Fruit fly (Drosophila melanogaster) whole organism, embryonic: ENCODE data around the gene mAChR-B.

Source experiments
- Adf1 ChIP-seq: fragments of 200-800 bp; sonication (Bioruptor generic); IDR thresholded peaks from 2 replicates; pipeline ENCODE4 v1.3.6; 2022; ENCODE audit warnings: missing biosample characterization, missing genetic modification characterization
- Atf3 ChIP-seq: fragments of 200-800 bp; sonication (Bioruptor generic); optimal IDR thresholded peaks from 3 replicates; lab custom pipeline; 2016; ENCODE audit warnings: missing biosample characterization, missing genetic modification characterization
- Atf6 ChIP-seq: fragments of 200-800 bp; sonication (Bioruptor generic); IDR thresholded peaks from 2 replicates; pipeline ENCODE4 v1.3.6; 2022; ENCODE audit warnings: missing biosample characterization, missing genetic modification characterization
- BEAF-32 ChIP-seq: fragments of 200-800 bp; sonication (Bioruptor generic); optimal IDR thresholded peaks from 3 replicates; lab custom pipeline; 2017; ENCODE audit warnings: missing biosample characterization, missing genetic modification characterization, mild to moderate bottlenecking, moderate library complexity, missing genetic modification reagents
- CG10209 ChIP-seq: fragments of 200-800 bp; sonication (Bioruptor generic); optimal IDR thresholded peaks from 3 replicates; lab custom pipeline; 2017; ENCODE audit warnings: missing biosample characterization, mild to moderate bottlenecking, missing genetic modification characterization, missing genetic modification reagents
- CG10431 ChIP-seq: fragments of 200-800 bp; sonication (Bioruptor generic); optimal IDR thresholded peaks from 3 replicates; lab custom pipeline; 2018; ENCODE audit warnings: missing biosample characterization, mild to moderate bottlenecking, missing genetic modification characterization
- CG10979 ChIP-seq: fragments of 200-800 bp; sonication (Bioruptor generic); optimal IDR thresholded peaks from 2 replicates; lab custom pipeline; 2018; ENCODE audit warnings: missing biosample characterization, mild to moderate bottlenecking, missing genetic modification characterization, moderate library complexity
- CG12299 ChIP-seq: fragments of 200-800 bp; sonication (Bioruptor generic); optimal IDR thresholded peaks from 2 replicates; lab custom pipeline; 2018; ENCODE audit warnings: missing biosample characterization, mild to moderate bottlenecking, missing genetic modification characterization
- CG12391 ChIP-seq: fragments of 200-800 bp; sonication (Bioruptor generic); optimal IDR thresholded peaks from 3 replicates; lab custom pipeline; 2018; ENCODE audit warnings: missing biosample characterization, mild to moderate bottlenecking, missing genetic modification characterization, moderate library complexity
- CG12744 ChIP-seq: fragments of 200-800 bp; sonication (Bioruptor generic); optimal IDR thresholded peaks from 2 replicates; lab custom pipeline; 2016; ENCODE audit warnings: missing biosample characterization, missing genetic modification characterization
- CG14014 ChIP-seq: fragments of 200-800 bp; sonication (Bioruptor generic); IDR thresholded peaks from 2 replicates; pipeline ENCODE4 v1.3.6; 2022; ENCODE audit warnings: missing biosample characterization, missing genetic modification characterization
- CG14710 ChIP-seq: fragments of 200-800 bp; sonication (Bioruptor generic); optimal IDR thresholded peaks from 3 replicates; lab custom pipeline; 2019; ENCODE audit warnings: missing biosample characterization, mild to moderate bottlenecking, missing genetic modification characterization, moderate library complexity
- CG17568 ChIP-seq: fragments of 200-800 bp; sonication (Bioruptor generic); optimal IDR thresholded peaks from 2 replicates; lab custom pipeline; 2018; ENCODE audit warnings: missing biosample characterization, mild to moderate bottlenecking, missing genetic modification characterization, moderate library complexity
- CG17612 ChIP-seq: fragments of 200-800 bp; sonication (Bioruptor generic); IDR thresholded peaks from 2 replicates; pipeline ENCODE4 v1.3.6; 2022; ENCODE audit warnings: missing biosample characterization, missing genetic modification characterization
- CG17912 ChIP-seq: fragments of 200-800 bp; sonication (Bioruptor generic); optimal IDR thresholded peaks from 2 replicates; lab custom pipeline; 2018; ENCODE audit warnings: missing biosample characterization, mild to moderate bottlenecking, missing genetic modification characterization
- CG18599 ChIP-seq: fragments of 200-800 bp; sonication (Bioruptor generic); optimal IDR thresholded peaks from 3 replicates; lab custom pipeline; 2017; ENCODE audit warnings: missing biosample characterization, missing genetic modification characterization, mild to moderate bottlenecking, moderate library complexity, missing genetic modification reagents
- CG31224 ChIP-seq: fragments of 200-800 bp; sonication (Bioruptor generic); IDR thresholded peaks from 2 replicates; pipeline ENCODE4 v1.3.6; 2022; ENCODE audit warnings: missing biosample characterization, missing genetic modification characterization
- CG3281 ChIP-seq: fragments of 200-800 bp; sonication (Bioruptor generic); optimal IDR thresholded peaks from 3 replicates; lab custom pipeline; 2017; ENCODE audit warnings: missing biosample characterization, mild to moderate bottlenecking, missing genetic modification characterization
- CG33213 ChIP-seq: fragments of 200-800 bp; sonication (Bioruptor generic); optimal IDR thresholded peaks from 3 replicates; lab custom pipeline; 2016; ENCODE audit warnings: missing biosample characterization, missing genetic modification characterization
- CG3995 ChIP-seq: fragments of 200-800 bp; sonication (Bioruptor generic); optimal IDR thresholded peaks from 3 replicates; lab custom pipeline; 2016; ENCODE audit warnings: missing biosample characterization, missing genetic modification characterization
- CG4854 ChIP-seq: fragments of 200-800 bp; sonication (Bioruptor generic); optimal IDR thresholded peaks from 2 replicates; lab custom pipeline; 2016; ENCODE audit warnings: missing biosample characterization, missing genetic modification characterization, inconsistent platforms
- CG6765 ChIP-seq: fragments of 200-800 bp; sonication (Bioruptor generic); optimal IDR thresholded peaks from 3 replicates; lab custom pipeline; 2017; ENCODE audit warnings: missing biosample characterization, mild to moderate bottlenecking, missing genetic modification characterization
- CG9437 ChIP-seq: fragments of 200-800 bp; sonication (Bioruptor generic); optimal IDR thresholded peaks from 2 replicates; lab custom pipeline; 2018; ENCODE audit warnings: missing biosample characterization, mild to moderate bottlenecking, missing genetic modification characterization
- Camta ChIP-seq: fragments of 200-800 bp; sonication (Bioruptor generic); optimal IDR thresholded peaks from 2 replicates; lab custom pipeline; 2016; ENCODE audit warnings: missing biosample characterization, missing genetic modification characterization
- D ChIP-seq, 2 experiments: fragments of 200-800 bp in 1 of 2; fragments of >200 bp in 1 of 2; sonication (Bioruptor generic) in 1 of 2; optimal IDR thresholded peaks; 2 replicates in 1 of 2; 3 replicates in 1 of 2; lab custom pipeline; 2017; ENCODE audit warnings: mild to moderate bottlenecking in 1 of 2, missing biosample characterization in 1 of 2, missing genetic modification characterization in 1 of 2, missing genetic modification reagents in 1 of 2
- Dfd ChIP-seq, 2 experiments: fragments of >200 bp; optimal IDR thresholded peaks; 2 replicates each; lab custom pipeline; 2017; ENCODE audit warnings: missing biosample characterization in 2 of 2, missing genetic modification characterization in 2 of 2
- Dip2 ChIP-seq: fragments of 200-800 bp; sonication (Bioruptor generic); IDR thresholded peaks from 2 replicates; pipeline ENCODE4 v1.3.6; 2022; ENCODE audit warnings: missing biosample characterization, missing genetic modification characterization
- Ets65A ChIP-seq: fragments of 200-800 bp; sonication (Bioruptor generic); peaks from one replicate; lab custom pipeline; 2016; ENCODE audit warnings: missing biosample characterization, missing genetic modification characterization
- Hey ChIP-seq: fragments of 200-800 bp; sonication (Bioruptor generic); optimal IDR thresholded peaks from 3 replicates; lab custom pipeline; 2018; ENCODE audit warnings: missing biosample characterization, mild to moderate bottlenecking, missing genetic modification characterization
- Lhr ChIP-seq: fragments of 200-800 bp; sonication (Bioruptor generic); optimal IDR thresholded peaks from 3 replicates; lab custom pipeline; 2017; ENCODE audit warnings: mild to moderate bottlenecking, missing biosample characterization, missing genetic modification reagents, missing genetic modification characterization
- Lpt ChIP-seq: fragments of >200 bp; optimal IDR thresholded peaks from 2 replicates; lab custom pipeline; 2018; ENCODE audit warnings: missing biosample characterization, missing genetic modification characterization
- MBD-R2 ChIP-seq: fragments of 200-800 bp; sonication (Bioruptor generic); IDR thresholded peaks from 2 replicates; pipeline ENCODE4 v1.3.6; 2022; ENCODE audit warnings: missing biosample characterization, missing genetic modification characterization
- Med ChIP-seq: fragments of 200-800 bp; sonication (Bioruptor generic); peaks from one replicate; lab custom pipeline; 2016; ENCODE audit warnings: missing biosample characterization, missing genetic modification characterization, mild to moderate bottlenecking, inconsistent platforms, moderate library complexity
- NC2β ChIP-seq: fragments of 200-800 bp; sonication (Bioruptor generic); optimal IDR thresholded peaks from 2 replicates; lab custom pipeline; 2016; ENCODE audit warnings: missing biosample characterization, missing genetic modification characterization
- Nf-YB ChIP-seq: fragments of 200-800 bp; sonication (Bioruptor generic); optimal IDR thresholded peaks from 3 replicates; lab custom pipeline; 2019; ENCODE audit warnings: missing biosample characterization, mild to moderate bottlenecking, missing genetic modification characterization, moderate library complexity
- Spps ChIP-seq: fragments of 200-800 bp; sonication (Bioruptor generic); optimal IDR thresholded peaks from 2 replicates; lab custom pipeline; 2018; ENCODE audit warnings: missing biosample characterization, mild to moderate bottlenecking, missing genetic modification characterization
- ara ChIP-seq: fragments of 200-800 bp; sonication (Bioruptor generic); IDR thresholded peaks from 2 replicates; pipeline ENCODE4 v1.3.6; 2022; ENCODE audit warnings: missing biosample characterization, missing genetic modification characterization
- crol ChIP-seq: fragments of 200-800 bp; sonication (Bioruptor generic); IDR thresholded peaks from 2 replicates; pipeline ENCODE4 v1.3.6; 2022; ENCODE audit warnings: missing biosample characterization, missing genetic modification characterization
- ewg ChIP-seq: fragments of 200-800 bp; sonication (Bioruptor generic); optimal IDR thresholded peaks from 3 replicates; lab custom pipeline; 2017; ENCODE audit warnings: mild to moderate bottlenecking, missing biosample characterization, missing genetic modification reagents, missing genetic modification characterization
- kay ChIP-seq: fragments of 200-800 bp; sonication (Bioruptor generic); optimal IDR thresholded peaks from 2 replicates; lab custom pipeline; 2016; ENCODE audit warnings: missing biosample characterization, missing genetic modification characterization
- lilli ChIP-seq: fragments of 200-800 bp; sonication (Bioruptor generic); optimal IDR thresholded peaks from 3 replicates; lab custom pipeline; 2016; ENCODE audit warnings: missing biosample characterization, missing genetic modification characterization
- lola ChIP-seq, 3 experiments: fragments of >200 bp in 2 of 3; fragments of 200-800 bp in 1 of 3; sonication (Bioruptor generic) in 1 of 3; optimal IDR thresholded peaks; 2 replicates each; lab custom pipeline; 2017 to 2019; ENCODE audit warnings: missing biosample characterization in 3 of 3, missing genetic modification characterization in 3 of 3, mild to moderate bottlenecking in 1 of 3, moderate library complexity in 1 of 3
- oc ChIP-seq: fragments of 200-800 bp; sonication (Bioruptor generic); optimal IDR thresholded peaks from 2 replicates; lab custom pipeline; 2018; ENCODE audit warnings: missing biosample characterization, mild to moderate bottlenecking, missing genetic modification characterization, moderate library complexity
- prd ChIP-seq, 3 experiments: fragments of >200 bp in 2 of 3; fragments of 200-800 bp in 1 of 3; sonication (Bioruptor generic) in 1 of 3; optimal IDR thresholded peaks in 2 of 3; IDR thresholded peaks in 1 of 3; 2 replicates in 2 of 3; 3 replicates in 1 of 3; pipeline versions ENCODE4 v1.3.6 to Lab custom; 2017 to 2022; ENCODE audit warnings: missing biosample characterization in 1 of 3, missing genetic modification characterization in 1 of 3
- seq ChIP-seq: fragments of 200-800 bp; sonication (Bioruptor generic); IDR thresholded peaks from 2 replicates; pipeline ENCODE4 v1.3.6; 2022; ENCODE audit warnings: missing biosample characterization, missing genetic modification characterization
- vnd ChIP-seq: fragments of 200-800 bp; sonication (Bioruptor generic); IDR thresholded peaks from 3 replicates; pipeline ENCODE4 v1.3.6; 2022; ENCODE audit warnings: missing biosample characterization, missing genetic modification characterization; ENCODE audit not compliant: partially characterized antibody

mAChR-B gene

DNA sequence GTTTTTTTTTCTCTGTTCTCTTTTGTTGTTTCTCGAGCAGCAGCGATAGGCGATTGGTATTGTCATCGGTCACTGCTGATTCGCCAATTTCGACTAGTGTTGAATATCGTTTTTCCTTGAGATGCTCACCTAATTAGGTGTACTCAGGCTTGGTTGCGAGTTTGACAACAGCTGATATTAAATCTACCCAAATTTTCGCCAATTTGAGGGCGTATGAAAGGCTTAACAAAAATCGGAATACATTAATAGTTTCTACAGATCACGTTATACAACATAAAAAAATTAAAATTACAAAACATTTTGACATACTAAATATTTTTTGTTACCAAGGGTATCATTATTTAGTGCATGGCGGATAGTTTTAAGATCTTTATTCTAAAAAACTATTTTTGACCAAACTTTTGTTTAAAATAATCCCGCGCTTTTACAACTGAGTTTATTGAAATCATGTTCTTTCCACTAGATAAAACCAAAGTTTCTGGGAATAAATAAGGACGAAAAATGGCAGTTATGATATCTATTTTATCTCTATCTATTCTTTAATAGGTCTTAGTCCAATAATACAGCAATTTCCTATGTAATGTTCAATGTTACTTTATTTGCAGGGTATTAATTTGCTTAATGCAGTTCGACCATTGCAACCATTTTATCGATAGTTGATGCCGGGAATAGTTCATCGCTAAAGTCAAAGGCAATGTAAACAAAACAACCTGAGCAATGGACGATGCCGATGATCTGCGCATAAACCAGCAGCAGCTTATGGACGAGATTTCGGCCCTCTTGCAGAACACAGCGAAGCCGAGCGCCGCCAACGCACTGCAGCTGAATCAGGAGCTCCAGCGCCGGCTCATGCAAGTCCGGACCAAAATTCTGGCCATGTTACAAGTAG is 45.7 kb upstream of the mAChR-B start, which contains the start of the genes CG10435 and Pbp95 (continued):
- no peak for TF ChIP-seq Dip2 (GFP tag; lab: Robert Waterston, UW)
- no peak for TF ChIP-seq kay (GFP tag; lab: Kevin White, UChicago)
- no peak for TF ChIP-seq CG9437
- peak; percentile 80 for TF ChIP-seq D (optimal IDR thresholded peaks at IDR 0.05; lab: Kevin White, UChicago)
- TF ChIP-seq D (GFP tag; optimal IDR thresholded peaks at IDR 0.05; lab: Kevin White, UChicago): peak; percentile 28
- TF ChIP-seq Med (GFP tag; lab: Kevin White, UChicago): peak; percentile 95
- no peak for TF ChIP-seq Lhr (GFP tag; lab: Kevin White, UChicago)
- TF ChIP-seq CG17612 (GFP tag; lab: Robert Waterston, UW): no peak
- TF ChIP-seq Atf6 (GFP tag; lab: Robert Waterston, UW): peak; percentile 37; the same call in 1 of the 2 replicates
- no peak for TF ChIP-seq CG4854 (GFP tag; lab: Kevin White, UChicago)
- TF ChIP-seq CG12299: no peak
- TF ChIP-seq lilli: peak; percentile 79

DNA sequence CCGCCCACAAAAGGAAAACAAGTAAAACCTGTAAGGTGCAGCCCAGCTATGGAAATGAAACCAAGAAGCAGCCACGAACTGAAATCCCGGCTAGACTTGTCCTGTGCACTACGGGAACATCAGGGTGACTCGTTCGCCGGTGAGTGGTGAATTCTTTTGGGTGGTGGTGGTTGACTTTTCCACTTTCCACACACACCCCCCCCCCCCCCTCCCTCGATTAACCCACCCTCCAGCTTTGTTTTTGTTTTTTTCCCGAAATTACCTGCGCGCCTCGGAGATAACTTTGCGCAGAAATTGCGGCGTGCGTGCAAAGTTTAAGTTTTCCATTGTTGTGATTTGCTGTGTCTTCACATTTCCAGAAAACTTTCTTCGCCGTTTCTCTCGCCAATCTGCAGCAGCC is 32.6 kb upstream of the mAChR-B start:
- TF ChIP-seq lola (GFP tag; optimal IDR thresholded peaks at IDR 0.05; lab: Kevin White, UChicago) (no peak), CG12744 (GFP tag; lab: Kevin White, UChicago) (no peak), NC2β (GFP tag; lab: Kevin White, UChicago) (no peak), vnd (no peak), Hey (tag; lab: Kevin White, UChicago) (no peak), ewg (peak; percentile 47), CG10431 (GFP tag; lab: Kevin White, UChicago) (no peak), Camta (GFP tag; lab: Kevin White, UChicago) (no peak), ara (no peak), Dfd (GFP tag; optimal IDR thresholded peaks at IDR 0.05; lab: Kevin White, UChicago) (no peak), CG17912 (GFP tag; lab: Kevin White, UChicago) (no peak), CG10979 (tag; lab: Kevin White, UChicago) (no peak), crol (GFP tag; lab: Robert Waterston, UW) (peak; percentile 72), CG18599 (GFP tag; lab: Kevin White, UChicago) (no peak), seq (peak; percentile 59), MBD-R2 (GFP tag; lab: Robert Waterston, UW) (0 out of 2 replicates have a peak, but pooled peaks have one; percentile 15), prd (optimal IDR thresholded peaks at IDR 0.05; lab: Kevin White, UChicago) (no peak), prd (GFP tag; IDR thresholded peaks at IDR 0.05; lab: Robert Waterston, UW) (no peak), oc (tag; lab: Kevin White, UChicago) (no peak), CG33213 (no peak), CG12391 (tag; lab: Kevin White, UChicago) (no peak)

DNA sequence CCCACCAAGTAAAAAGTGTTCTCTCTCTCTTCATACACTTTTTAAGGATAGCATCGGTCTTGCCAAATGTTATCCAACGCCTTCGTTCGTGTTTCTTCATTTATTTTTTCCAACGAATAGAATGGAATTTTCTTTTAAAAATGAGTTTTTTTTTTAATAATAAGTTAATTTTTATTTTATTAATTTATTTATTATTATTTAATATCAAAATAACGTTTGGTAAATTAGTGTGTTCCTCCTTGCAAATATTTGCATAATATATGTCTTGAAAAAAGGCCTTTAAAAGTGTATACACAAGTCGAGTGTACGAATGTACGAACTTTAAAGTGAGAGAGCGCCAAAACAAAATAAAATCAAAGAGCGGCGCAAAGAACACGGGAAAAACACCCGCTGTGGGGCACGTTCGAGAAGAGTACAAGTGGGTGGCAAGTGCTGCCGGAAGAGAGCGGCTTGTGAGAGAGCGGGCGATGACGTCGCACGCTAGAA is 31.8 kb upstream of the mAChR-B start:
- TF ChIP-seq BEAF-32 (GFP tag; lab: Kevin White, UChicago) (no peak), Nf-YB (GFP tag; lab: Kevin White, UChicago) (peak; percentile 84), Lpt (GFP tag; lab: Kevin White, UChicago) (no peak), CG14710 (peak; percentile 83), CG3995 (GFP tag; lab: Kevin White, UChicago) (no peak), CG6765 (peak; percentile 68), CG3281 (GFP tag; lab: Kevin White, UChicago) (peak; percentile 86), CG10209 (GFP tag; lab: Kevin White, UChicago) (peak; percentile 92), Ets65A (GFP tag; lab: Kevin White, UChicago) (peak; percentile 18), Spps (tag; lab: Kevin White, UChicago) (peak; percentile 50), CG14014 (peak; percentile 79), Atf3 (peak; percentile 25), CG31224 (GFP tag; lab: Robert Waterston, UW) (peak; percentile 35; the same call in 1 of the 2 replicates), Adf1 (peak; percentile 26; the same call in 1 of the 2 replicates), CG17568 (peak; percentile 50)
